Fruit fly (Drosophila melanogaster): ENCODE data around the gene CG1737.

DNA sequence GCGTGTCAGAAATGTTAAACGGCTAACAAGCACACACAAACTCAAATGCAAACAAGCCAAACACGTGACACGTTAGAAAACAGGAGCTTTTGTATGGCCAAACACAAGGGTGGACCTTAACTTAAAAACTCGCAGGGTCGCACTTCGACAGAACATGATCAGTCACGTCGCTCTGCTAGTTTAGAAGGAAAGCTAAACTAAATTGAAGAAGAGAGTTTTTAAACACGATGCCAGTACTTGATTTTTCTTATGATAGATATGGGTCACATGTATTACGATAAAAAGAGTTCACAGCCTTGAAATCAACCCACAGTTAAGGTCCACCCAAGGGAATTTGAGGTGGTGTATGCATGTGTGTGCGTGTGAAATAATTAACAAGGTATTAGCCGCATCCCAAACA is 28.0 kb downstream of the CG1737 start:
- TF ChIP-seq Clk (GFP tag; optimal IDR thresholded peaks at IDR 0.05) (no peak), cic (GFP tag; optimal IDR thresholded peaks at IDR 0.05) (no peak), Crg-1 (GFP tag; optimal IDR thresholded peaks at IDR 0.05) (no peak), CG7045 (GFP tag; optimal IDR thresholded peaks at IDR 0.05) (peak; percentile 11), kay (GFP tag; ENCODE audit: borderline replicate concordance) (no peak), cnc (optimal IDR thresholded peaks at IDR 0.05) (no peak)

All from whole organism, adult.